Worm (Caenorhabditis elegans) whole organism, L2 larva: ENCODE data around the gene nrde-3.

ENCODE experiments used
- R02D3.7 ChIP-seq: fragments of 150-350 bp; optimal IDR thresholded peaks from 2 replicates; lab custom pipeline; 2014; ENCODE audit warnings: missing biosample characterization, missing genetic modification characterization
- ama-1 ChIP-seq: fragments of 150-350 bp; optimal IDR thresholded peaks from 2 replicates; lab custom pipeline; 2018; ENCODE audit warnings: inconsistent platforms
- dmd-4 ChIP-seq: sonication (generic microtip); optimal IDR thresholded peaks from 2 replicates; lab custom pipeline; 2017; ENCODE audit warnings: missing biosample characterization, missing genetic modification characterization
- egl-27 ChIP-seq: sonication (generic microtip); optimal IDR thresholded peaks from 3 replicates; lab custom pipeline; 2017; ENCODE audit warnings: missing biosample characterization, missing genetic modification reagents, missing genetic modification characterization
- lin-39 ChIP-seq: fragments of 150-350 bp; optimal IDR thresholded peaks from 2 replicates; lab custom pipeline; 2014; ENCODE audit warnings: missing biosample characterization, missing genetic modification reagents, missing genetic modification characterization
- lsy-2 ChIP-seq, 2 experiments: fragments of 150-350 bp in 1 of 2; sonication (generic microtip) in 1 of 2; optimal IDR thresholded peaks; 2 replicates each; lab custom pipeline; 2014 to 2017; ENCODE audit warnings: missing biosample characterization in 2 of 2, missing genetic modification characterization in 2 of 2
- mdl-1 ChIP-seq, 2 experiments: fragments of 150-350 bp in 1 of 2; sonication (generic microtip) in 1 of 2; optimal IDR thresholded peaks; 2 replicates each; lab custom pipeline; 2017; ENCODE audit warnings: missing biosample characterization in 2 of 2, missing genetic modification characterization in 2 of 2
- nhr-10 ChIP-seq: sonication (generic microtip); optimal IDR thresholded peaks from 2 replicates; lab custom pipeline; 2017; ENCODE audit warnings: missing biosample characterization, missing genetic modification characterization
- nhr-12 ChIP-seq: fragments of 150-350 bp; optimal IDR thresholded peaks from 2 replicates; lab custom pipeline; 2014; ENCODE audit warnings: missing biosample characterization, missing genetic modification characterization
- unc-62 ChIP-seq: fragments of 150-350 bp; optimal IDR thresholded peaks from 2 replicates; lab custom pipeline; 2014; ENCODE audit warnings: missing biosample characterization, missing genetic modification reagents, missing genetic modification characterization
- ztf-11 ChIP-seq: sonication (generic microtip); optimal IDR thresholded peaks from 2 replicates; lab custom pipeline; 2017; ENCODE audit warnings: missing biosample characterization, missing genetic modification characterization

ce11 chrX:324021-324420, 48.0 kb upstream of the nrde-3 start:
- no peak for TF ChIP-seq lin-39 (tag; lab: Kevin White, UChicago)
- peak; percentile 22 for TF ChIP-seq egl-27
- no peak for TF ChIP-seq R02D3.7 (tag; lab: Kevin White, UChicago)
- TF ChIP-seq lsy-2 (tag; optimal IDR thresholded peaks at IDR 0.05; lab: Kevin White, UChicago), result peak in 1 of 2 experiments; percentile 67
- peak; percentile 7 for TF ChIP-seq ama-1 (lab: Kevin White, UChicago)
- TF ChIP-seq nhr-12 (tag; lab: Kevin White, UChicago), result no peak
- no peak for TF ChIP-seq unc-62 (GFP tag; lab: Kevin White, UChicago)
- TF ChIP-seq dmd-4 (tag; lab: Kevin White, UChicago), result no peak
- no peak for TF ChIP-seq ztf-11
- peak; percentile 84 to 96 for TF ChIP-seq mdl-1 (tag; optimal IDR thresholded peaks at IDR 0.05; lab: Kevin White, UChicago)
- TF ChIP-seq nhr-10 (tag; lab: Kevin White, UChicago), result no peak
